Worm (Caenorhabditis elegans) whole organism, mixed stage, embryonic: ENCODE results near the gene riok-3.

Experiments
- M03D4.4 ChIP-seq: sonication (generic microtip); optimal IDR thresholded peaks from 2 replicates; lab custom pipeline; 2017; ENCODE audit warnings: mild to moderate bottlenecking, missing genetic modification characterization, missing compliant biosample characterization
- bed-3 ChIP-seq: fragments of 200-800 bp; sonication (Bioruptor generic); optimal IDR thresholded peaks from 3 replicates; lab custom pipeline; 2018; ENCODE audit warnings: mild to moderate bottlenecking, missing genetic modification characterization, moderate library complexity, missing compliant biosample characterization
- blmp-1 ChIP-seq: fragments of 150-350 bp; optimal IDR thresholded peaks from 2 replicates; lab custom pipeline; 2014; ENCODE audit warnings: missing biosample characterization, missing genetic modification characterization
- ceh-39 ChIP-seq: fragments of 150-350 bp; optimal IDR thresholded peaks from 2 replicates; lab custom pipeline; 2014; ENCODE audit warnings: missing biosample characterization, missing genetic modification characterization
- ceh-43 ChIP-seq: fragments of 200-800 bp; sonication (Bioruptor generic); optimal IDR thresholded peaks from 2 replicates; lab custom pipeline; 2018; ENCODE audit warnings: mild to moderate bottlenecking, missing genetic modification characterization, moderate library complexity, missing compliant biosample characterization
- ceh-83 ChIP-seq: fragments of 200-800 bp; sonication (Bioruptor generic); optimal IDR thresholded peaks from 2 replicates; lab custom pipeline; 2018; ENCODE audit warnings: mild to moderate bottlenecking, missing genetic modification characterization, missing compliant biosample characterization
- ces-1 ChIP-seq: fragments of 150-350 bp; optimal IDR thresholded peaks from 2 replicates; lab custom pipeline; 2014; ENCODE audit warnings: missing biosample characterization, missing genetic modification reagents, missing genetic modification characterization
- drap-1 ChIP-seq: fragments of 200-800 bp; sonication (Bioruptor generic); optimal IDR thresholded peaks from 3 replicates; lab custom pipeline; 2018; ENCODE audit warnings: mild to moderate bottlenecking, missing genetic modification characterization, missing compliant biosample characterization
- elt-1 ChIP-seq: sonication (generic microtip); optimal IDR thresholded peaks from 2 replicates; lab custom pipeline; 2017; ENCODE audit warnings: missing genetic modification characterization, mild to moderate bottlenecking, missing compliant biosample characterization, antibody characterized with exemption, moderate library complexity, borderline replicate concordance; ENCODE audit not compliant: insufficient read depth
- elt-3 ChIP-seq: fragments of 150-350 bp; optimal IDR thresholded peaks from 2 replicates; lab custom pipeline; 2014; ENCODE audit warnings: missing biosample characterization, missing genetic modification characterization
- flh-1 ChIP-seq: fragments of 200-800 bp; sonication (Bioruptor generic); optimal IDR thresholded peaks from 2 replicates; lab custom pipeline; 2018; ENCODE audit warnings: mild to moderate bottlenecking, missing genetic modification characterization, moderate library complexity, missing compliant biosample characterization
- ham-2 ChIP-seq: fragments of 200-800 bp; sonication (Bioruptor generic); optimal IDR thresholded peaks from 2 replicates; lab custom pipeline; 2018; ENCODE audit warnings: mild to moderate bottlenecking, missing genetic modification characterization, missing compliant biosample characterization
- hlh-1 ChIP-seq: fragments of 150-350 bp; optimal IDR thresholded peaks from 2 replicates; lab custom pipeline; 2014; ENCODE audit warnings: missing biosample characterization, missing genetic modification reagents, missing genetic modification characterization
- lin-13 ChIP-seq: fragments of 150-350 bp; optimal IDR thresholded peaks from 2 replicates; lab custom pipeline; 2014; ENCODE audit warnings: missing biosample characterization, missing genetic modification characterization
- lin-32 ChIP-seq: fragments of 200-800 bp; sonication (Bioruptor generic); optimal IDR thresholded peaks from 2 replicates; lab custom pipeline; 2018; ENCODE audit warnings: mild to moderate bottlenecking, missing genetic modification characterization, missing compliant biosample characterization
- mab-5 ChIP-seq: fragments of 150-350 bp; optimal IDR thresholded peaks from 2 replicates; lab custom pipeline; 2014; ENCODE audit warnings: missing biosample characterization, missing genetic modification characterization
- mep-1 ChIP-seq: fragments of 150-350 bp; optimal IDR thresholded peaks from 2 replicates; lab custom pipeline; 2017; ENCODE audit warnings: missing biosample characterization, missing genetic modification reagents, missing genetic modification characterization, inconsistent platforms
- nhr-12 ChIP-seq: fragments of 150-350 bp; optimal IDR thresholded peaks from 2 replicates; lab custom pipeline; 2014; ENCODE audit warnings: missing biosample characterization, missing genetic modification characterization
- nhr-2 ChIP-seq: fragments of 150-350 bp; optimal IDR thresholded peaks from 2 replicates; lab custom pipeline; 2014; ENCODE audit warnings: missing biosample characterization, missing genetic modification characterization
- nhr-237 ChIP-seq: fragments of 150-350 bp; optimal IDR thresholded peaks from 2 replicates; lab custom pipeline; 2014; ENCODE audit warnings: missing biosample characterization, missing genetic modification characterization
- nhr-28 ChIP-seq: fragments of 150-350 bp; optimal IDR thresholded peaks from 2 replicates; lab custom pipeline; 2014; ENCODE audit warnings: missing biosample characterization, missing genetic modification characterization
- nhr-76 ChIP-seq: sonication (generic microtip); optimal IDR thresholded peaks from 2 replicates; lab custom pipeline; 2017; ENCODE audit warnings: missing biosample characterization, missing genetic modification characterization
- pha-4 ChIP-seq: fragments of 150-350 bp; optimal IDR thresholded peaks from 2 replicates; lab custom pipeline; 2018; ENCODE audit warnings: missing biosample characterization, missing genetic modification reagents, missing genetic modification characterization
- sem-2 ChIP-seq: fragments of 200-800 bp; sonication (Bioruptor generic); optimal IDR thresholded peaks from 2 replicates; lab custom pipeline; 2018; ENCODE audit warnings: mild to moderate bottlenecking, missing genetic modification characterization, missing compliant biosample characterization
- snpc-4 ChIP-seq: fragments of 150-350 bp; optimal IDR thresholded peaks from 2 replicates; lab custom pipeline; 2014; ENCODE audit warnings: missing biosample characterization, missing genetic modification characterization
- sptf-1 ChIP-seq: sonication (generic microtip); optimal IDR thresholded peaks from 2 replicates; lab custom pipeline; 2017; ENCODE audit warnings: mild to moderate bottlenecking, missing genetic modification characterization, moderate library complexity, missing compliant biosample characterization
- tbx-8 ChIP-seq: fragments of 200-800 bp; sonication (Bioruptor generic); optimal IDR thresholded peaks from 2 replicates; lab custom pipeline; 2018; ENCODE audit warnings: mild to moderate bottlenecking, missing genetic modification characterization, moderate library complexity, missing compliant biosample characterization
- unc-120 ChIP-seq: sonication (generic microtip); optimal IDR thresholded peaks from 2 replicates; lab custom pipeline; 2017; ENCODE audit warnings: missing genetic modification characterization, missing compliant biosample characterization; ENCODE audit not compliant: poor library complexity, severe bottlenecking
- unc-62 ChIP-seq: fragments of 150-350 bp; optimal IDR thresholded peaks from 2 replicates; lab custom pipeline; 2014; ENCODE audit warnings: missing biosample characterization, missing genetic modification reagents, missing genetic modification characterization
- zip-8 ChIP-seq: fragments of 150-350 bp; optimal IDR thresholded peaks from 2 replicates; lab custom pipeline; 2014; ENCODE audit warnings: missing biosample characterization, missing genetic modification characterization
- ztf-11 ChIP-seq: fragments of 150-350 bp; optimal IDR thresholded peaks from 2 replicates; lab custom pipeline; 2014; ENCODE audit warnings: missing biosample characterization, missing genetic modification characterization

The riok-3 gene

DNA sequence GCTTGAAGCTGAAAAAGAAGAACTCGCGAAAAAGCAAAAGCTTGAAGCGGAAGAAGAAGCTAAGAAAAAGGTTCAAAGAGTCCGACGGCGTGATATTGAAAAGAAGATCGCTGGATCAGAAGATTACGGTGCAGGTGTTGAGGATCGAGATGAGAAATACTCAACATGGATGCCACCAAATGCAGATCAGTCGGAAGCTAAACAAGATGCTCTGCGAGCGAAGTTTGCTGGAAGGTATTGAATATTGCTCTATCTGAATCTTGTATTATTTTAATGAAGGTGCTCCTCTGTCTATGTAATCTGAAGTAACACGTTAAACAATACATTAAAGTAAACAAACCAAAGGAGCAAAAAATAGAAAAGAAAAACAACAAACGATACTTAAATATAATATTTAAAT, 2.8 kb downstream of the riok-3 start:
- no peak for TF ChIP-seq nhr-237 (tag; lab: Kevin White, UChicago)
- no peak for TF ChIP-seq zip-8 (tag; lab: Kevin White, UChicago)
- no peak for TF ChIP-seq bed-3 (GFP tag; lab: Kevin White, UChicago)
- TF ChIP-seq elt-1 (tag; lab: Kevin White, UChicago) = no peak
- TF ChIP-seq ces-1 (GFP tag; lab: Kevin White, UChicago) = no peak
- TF ChIP-seq mep-1 (tag; lab: Kevin White, UChicago) = no peak
- no peak for TF ChIP-seq nhr-2 (tag; lab: Kevin White, UChicago)
- TF ChIP-seq blmp-1 (tag; lab: Kevin White, UChicago) = no peak
- no peak for TF ChIP-seq lin-32 (GFP tag; lab: Kevin White, UChicago)
- no peak for TF ChIP-seq lin-13
- no peak for TF ChIP-seq flh-1 (GFP tag; lab: Kevin White, UChicago)
- TF ChIP-seq M03D4.4 (tag; lab: Kevin White, UChicago) = no peak
- TF ChIP-seq mab-5 (tag; lab: Kevin White, UChicago) = no peak

DNA sequence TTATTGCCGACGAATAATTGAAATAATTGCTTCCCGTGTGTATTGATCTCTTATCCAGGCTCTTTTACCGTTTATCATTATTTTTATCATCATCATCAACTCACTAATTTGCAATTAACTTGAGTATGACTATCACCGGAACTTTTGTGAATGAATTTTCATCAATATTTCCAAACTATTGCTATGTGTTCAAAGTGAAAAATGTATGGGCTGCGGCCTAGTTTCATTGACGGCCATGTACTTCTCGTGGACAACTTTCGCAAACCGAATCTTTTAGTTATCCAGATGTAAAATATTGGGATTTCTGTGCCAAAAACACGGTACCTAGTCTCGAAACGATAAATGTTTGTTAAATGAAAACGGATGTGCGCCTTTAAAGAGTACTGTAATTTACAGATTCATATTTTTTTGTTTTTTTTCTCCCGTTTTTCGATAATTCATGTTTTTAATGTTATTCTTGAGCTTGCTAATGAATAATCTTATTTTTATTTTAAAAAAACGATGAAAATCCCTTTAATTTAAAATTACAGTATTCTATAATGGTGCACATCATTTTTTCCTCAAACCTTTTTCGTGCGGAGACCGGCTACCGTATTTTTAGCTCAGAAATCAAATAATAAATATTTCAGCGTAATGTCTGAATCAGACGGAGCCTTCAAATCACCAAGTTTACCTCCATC, 6.2 kb downstream of the riok-3 start, which contains the start of gene ZK632.2:
ZK632.2 (plus strand) TSS at position 630 of the 680 bp plus-strand sequence.
- no peak for TF ChIP-seq lin-32 (GFP tag; lab: Kevin White, UChicago)
- no peak for TF ChIP-seq flh-1 (GFP tag; lab: Kevin White, UChicago)
- TF ChIP-seq mab-5 (tag; lab: Kevin White, UChicago) = no peak
- no peak for TF ChIP-seq elt-3 (tag; lab: Kevin White, UChicago)
- no peak for TF ChIP-seq drap-1 (GFP tag; lab: Kevin White, UChicago)
- no peak for TF ChIP-seq tbx-8 (GFP tag; lab: Kevin White, UChicago)
- no peak for TF ChIP-seq lin-13
- no peak for TF ChIP-seq ceh-39 (tag; lab: Kevin White, UChicago)
- no peak for TF ChIP-seq mep-1 (tag; lab: Kevin White, UChicago)
- no peak for TF ChIP-seq ztf-11 (tag; lab: Kevin White, UChicago)
- no peak for TF ChIP-seq sem-2 (GFP tag; lab: Kevin White, UChicago)
- TF ChIP-seq nhr-2 (tag; lab: Kevin White, UChicago) = no peak
- no peak for TF ChIP-seq ces-1 (GFP tag; lab: Kevin White, UChicago)
- TF ChIP-seq bed-3 (GFP tag; lab: Kevin White, UChicago) = no peak

DNA sequence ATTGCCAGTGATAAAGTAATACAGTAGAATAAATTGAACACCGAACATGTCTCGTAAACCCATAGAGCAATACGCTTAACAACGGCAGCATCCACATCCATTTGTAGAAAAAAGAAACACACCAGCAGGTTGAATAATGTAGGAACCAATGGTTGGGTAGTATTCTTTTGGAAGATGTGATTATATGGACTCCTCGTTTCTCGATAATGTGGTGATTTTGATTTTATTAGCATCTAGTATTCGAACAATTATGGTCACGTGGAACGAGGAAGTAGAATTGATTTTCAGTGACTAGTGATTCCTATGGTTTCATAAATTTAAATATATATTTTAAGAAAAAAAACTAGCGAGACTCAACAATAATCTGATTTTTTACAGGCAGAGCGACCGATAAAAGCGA, 8.4 kb downstream of the riok-3 start, which contains the start of gene srxa-10:
srxa-10 (minus strand) TSS at position 101 of the 400 bp plus-strand sequence.
- TF ChIP-seq ceh-83 (GFP tag; lab: Kevin White, UChicago) = no peak

DNA sequence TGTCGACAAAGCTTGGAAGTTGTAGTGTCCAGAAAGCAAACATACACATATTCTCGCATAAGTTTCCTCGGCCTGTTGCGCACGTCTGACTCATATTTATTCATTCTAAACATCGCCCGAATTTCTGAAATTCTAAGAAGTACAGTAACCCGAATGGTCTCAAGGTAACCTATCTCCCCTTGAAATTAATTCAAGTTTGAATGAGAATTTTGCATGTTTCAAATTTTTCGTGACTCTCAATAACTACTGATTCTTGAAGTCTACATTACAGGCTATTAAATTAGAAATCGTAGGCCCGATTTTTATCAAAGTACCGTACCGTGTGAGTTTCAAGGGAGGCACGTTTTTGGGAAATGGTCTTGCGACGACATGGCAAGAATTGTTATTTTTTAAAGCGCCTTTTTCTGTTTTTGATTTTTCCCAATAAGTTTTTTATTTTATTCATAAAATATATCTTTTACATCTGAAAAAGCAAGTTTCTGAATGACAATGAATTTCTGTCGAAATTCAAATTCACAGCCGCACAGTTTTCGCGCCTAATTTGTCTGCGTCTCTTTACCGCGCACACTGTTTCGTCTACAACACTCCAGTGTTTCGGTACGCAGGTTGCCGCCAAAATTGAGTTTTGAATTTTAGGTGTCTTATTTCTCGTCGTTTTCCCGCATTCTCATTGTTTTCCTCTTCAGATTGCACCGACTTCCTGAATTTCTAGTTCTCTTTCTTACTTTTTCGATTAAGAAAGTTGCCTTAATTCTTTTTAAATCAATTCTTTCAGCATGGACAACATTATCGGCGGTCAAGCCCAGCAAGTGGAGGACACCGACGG, 11.0 kb downstream of the riok-3 start, which contains the start of the genes R10E11.9 and mcm-6:
R10E11.9 (minus strand) TSS at position 51 of the 826 bp plus-strand sequence.
mcm-6 (plus strand) TSS at position 776 of the 826 bp plus-strand sequence.
- TF ChIP-seq nhr-12 (tag; lab: Kevin White, UChicago) = no peak
- TF ChIP-seq tbx-8 (GFP tag; lab: Kevin White, UChicago) = no peak
- TF ChIP-seq pha-4 = peak; percentile 11
- no peak for TF ChIP-seq snpc-4
- no peak for TF ChIP-seq unc-62
- TF ChIP-seq hlh-1 = no peak

DNA sequence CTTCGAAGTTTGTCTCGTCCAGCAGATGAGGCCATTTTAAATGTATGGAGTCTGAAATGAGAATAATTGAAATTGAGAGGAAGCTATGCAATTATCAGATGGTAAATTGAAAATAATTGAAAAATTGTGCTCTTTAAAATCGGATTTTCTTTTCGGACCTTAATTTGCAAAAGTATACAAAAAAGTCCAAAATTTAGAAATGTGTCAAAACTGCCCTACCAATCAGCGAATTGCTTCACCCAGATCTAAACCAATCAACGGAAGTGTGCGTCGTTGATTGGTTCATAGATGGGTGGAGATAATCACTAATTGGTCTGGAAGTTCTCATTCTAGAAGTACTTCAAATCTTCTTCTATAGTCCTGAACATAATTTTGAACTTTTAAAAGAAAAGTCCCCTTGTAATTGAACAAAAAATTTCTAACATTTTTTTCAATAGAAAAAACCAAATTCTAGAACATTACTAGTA, 15.2 kb downstream of the riok-3 start, which contains the start of gene R10E11.5:
R10E11.5 (minus strand) TSS at position 51 of the 467 bp plus-strand sequence.
- TF ChIP-seq ceh-43 = no peak
- no peak for TF ChIP-seq ceh-83 (GFP tag; lab: Kevin White, UChicago)
- no peak for TF ChIP-seq unc-62
- TF ChIP-seq ham-2 (GFP tag; lab: Kevin White, UChicago) = no peak
- TF ChIP-seq nhr-28 = no peak
- TF ChIP-seq hlh-1 = no peak
- TF ChIP-seq M03D4.4 (tag; lab: Kevin White, UChicago) = no peak
- TF ChIP-seq bed-3 (GFP tag; lab: Kevin White, UChicago) = no peak
- no peak for TF ChIP-seq elt-1 (tag; lab: Kevin White, UChicago)
- TF ChIP-seq sptf-1 (tag; lab: Kevin White, UChicago) = no peak
- no peak for TF ChIP-seq nhr-76 (tag; lab: Kevin White, UChicago)
- no peak for TF ChIP-seq ces-1 (GFP tag; lab: Kevin White, UChicago)
- no peak for TF ChIP-seq unc-120
- no peak for TF ChIP-seq tbx-8 (GFP tag; lab: Kevin White, UChicago)
